Worm (Caenorhabditis elegans) whole organism, L2 larva: ENCODE measurements around the gene Y6E2A.5.

Experiments used
- ZK546.5 ChIP-seq: sonication (generic microtip); optimal IDR thresholded peaks from 2 replicates; lab custom pipeline; 2017; ENCODE audit warnings: missing biosample characterization, missing genetic modification characterization
- egl-27 ChIP-seq: sonication (generic microtip); optimal IDR thresholded peaks from 3 replicates; lab custom pipeline; 2017; ENCODE audit warnings: missing biosample characterization, missing genetic modification reagents, missing genetic modification characterization
- fos-1 ChIP-seq: fragments of 150-350 bp; optimal IDR thresholded peaks from 2 replicates; lab custom pipeline; 2014; ENCODE audit warnings: missing biosample characterization, missing genetic modification characterization
- lsy-2 ChIP-seq, 2 experiments: fragments of 150-350 bp in 1 of 2; sonication (generic microtip) in 1 of 2; optimal IDR thresholded peaks; 2 replicates each; lab custom pipeline; 2014 to 2017; ENCODE audit warnings: missing biosample characterization in 2 of 2, missing genetic modification characterization in 2 of 2
- nhr-12 ChIP-seq: fragments of 150-350 bp; optimal IDR thresholded peaks from 2 replicates; lab custom pipeline; 2014; ENCODE audit warnings: missing biosample characterization, missing genetic modification characterization
- nhr-237 ChIP-seq: fragments of 150-350 bp; optimal IDR thresholded peaks from 2 replicates; lab custom pipeline; 2014; ENCODE audit warnings: missing biosample characterization, missing genetic modification characterization
- skn-1 ChIP-seq: sonication (generic microtip); optimal IDR thresholded peaks from 2 replicates; lab custom pipeline; 2017; ENCODE audit warnings: missing biosample characterization, missing genetic modification characterization
- unc-39 ChIP-seq: fragments of 150-350 bp; optimal IDR thresholded peaks from 2 replicates; lab custom pipeline; 2014; ENCODE audit warnings: missing biosample characterization, missing genetic modification characterization
- unc-62 ChIP-seq: fragments of 150-350 bp; optimal IDR thresholded peaks from 2 replicates; lab custom pipeline; 2014; ENCODE audit warnings: missing biosample characterization, missing genetic modification reagents, missing genetic modification characterization
- ztf-11 ChIP-seq: sonication (generic microtip); optimal IDR thresholded peaks from 2 replicates; lab custom pipeline; 2017; ENCODE audit warnings: missing biosample characterization, missing genetic modification characterization

ce11 chrV:15733568-15733967 lies 15.1 kb upstream of the Y6E2A.5 start, which contains the start of gene T23D5.3:
- no peak for TF ChIP-seq skn-1 (tag; lab: Kevin White, UChicago)
- no peak for TF ChIP-seq egl-27 (tag; lab: Kevin White, UChicago)
- TF ChIP-seq nhr-12, result no peak
- TF ChIP-seq ztf-11, result no peak
- TF ChIP-seq unc-62, result no peak
- no peak for TF ChIP-seq nhr-237 (tag; lab: Kevin White, UChicago)
- TF ChIP-seq lsy-2 (tag; optimal IDR thresholded peaks at IDR 0.05; lab: Kevin White, UChicago), result no peak
- no peak for TF ChIP-seq ZK546.5 (tag; lab: Kevin White, UChicago)
- TF ChIP-seq fos-1 (tag; lab: Kevin White, UChicago), result no peak
- no peak for TF ChIP-seq unc-39 (tag; lab: Kevin White, UChicago)
